Fruit fly (Drosophila melanogaster) whole organism, embryonic: ENCODE data around the gene FucTA.

Experiments used
- Bgb ChIP-seq: fragments of 200-800 bp; sonication (Bioruptor generic); IDR thresholded peaks from 2 replicates; pipeline ENCODE4 v1.3.6; 2022; ENCODE audit warnings: missing biosample characterization, missing genetic modification characterization; ENCODE audit not compliant: partially characterized antibody
- C15 ChIP-seq: fragments of 200-800 bp; sonication (Bioruptor generic); IDR thresholded peaks from 3 replicates; pipeline ENCODE4 v1.3.6; 2022; ENCODE audit warnings: missing biosample characterization, missing genetic modification characterization
- CG10979 ChIP-seq: fragments of 200-800 bp; sonication (Bioruptor generic); optimal IDR thresholded peaks from 2 replicates; lab custom pipeline; 2018; ENCODE audit warnings: missing biosample characterization, mild to moderate bottlenecking, missing genetic modification characterization, moderate library complexity
- CG12391 ChIP-seq: fragments of 200-800 bp; sonication (Bioruptor generic); optimal IDR thresholded peaks from 3 replicates; lab custom pipeline; 2018; ENCODE audit warnings: missing biosample characterization, mild to moderate bottlenecking, missing genetic modification characterization, moderate library complexity
- CG12659 ChIP-seq: fragments of 200-800 bp; sonication (Bioruptor generic); optimal IDR thresholded peaks from 3 replicates; lab custom pipeline; 2017; ENCODE audit warnings: mild to moderate bottlenecking, missing biosample characterization, missing genetic modification reagents, missing genetic modification characterization
- CG12744 ChIP-seq: fragments of 200-800 bp; sonication (Bioruptor generic); optimal IDR thresholded peaks from 2 replicates; lab custom pipeline; 2016; ENCODE audit warnings: missing biosample characterization, missing genetic modification characterization
- CG12769 ChIP-seq: fragments of 200-800 bp; sonication (Bioruptor generic); optimal IDR thresholded peaks from 2 replicates; lab custom pipeline; 2019; ENCODE audit warnings: missing biosample characterization, mild to moderate bottlenecking, missing genetic modification characterization, moderate library complexity
- CG14014 ChIP-seq: fragments of 200-800 bp; sonication (Bioruptor generic); IDR thresholded peaks from 2 replicates; pipeline ENCODE4 v1.3.6; 2022; ENCODE audit warnings: missing biosample characterization, missing genetic modification characterization
- CG14710 ChIP-seq: fragments of 200-800 bp; sonication (Bioruptor generic); optimal IDR thresholded peaks from 3 replicates; lab custom pipeline; 2019; ENCODE audit warnings: missing biosample characterization, mild to moderate bottlenecking, missing genetic modification characterization, moderate library complexity
- CG15073 ChIP-seq: fragments of 200-800 bp; sonication (Bioruptor generic); optimal IDR thresholded peaks from 2 replicates; lab custom pipeline; 2016; ENCODE audit warnings: missing biosample characterization, missing genetic modification characterization
- CG17328 ChIP-seq: fragments of 200-800 bp; sonication (Bioruptor generic); IDR thresholded peaks from 2 replicates; pipeline ENCODE4 v1.3.6; 2022; ENCODE audit warnings: missing biosample characterization, missing genetic modification characterization
- CG17568 ChIP-seq: fragments of 200-800 bp; sonication (Bioruptor generic); optimal IDR thresholded peaks from 2 replicates; lab custom pipeline; 2018; ENCODE audit warnings: missing biosample characterization, mild to moderate bottlenecking, missing genetic modification characterization, moderate library complexity
- CG17802 ChIP-seq: fragments of 200-800 bp; sonication (Bioruptor generic); optimal IDR thresholded peaks from 2 replicates; lab custom pipeline; 2018; ENCODE audit warnings: missing biosample characterization, mild to moderate bottlenecking, missing genetic modification characterization, moderate library complexity
- CG17912 ChIP-seq: fragments of 200-800 bp; sonication (Bioruptor generic); optimal IDR thresholded peaks from 2 replicates; lab custom pipeline; 2018; ENCODE audit warnings: missing biosample characterization, mild to moderate bottlenecking, missing genetic modification characterization
- CG18476 ChIP-seq: fragments of 200-800 bp; sonication (Bioruptor generic); optimal IDR thresholded peaks from 2 replicates; lab custom pipeline; 2016; ENCODE audit warnings: missing biosample characterization, mild to moderate bottlenecking, missing genetic modification characterization
- CG2202 ChIP-seq: fragments of 200-800 bp; sonication (Bioruptor generic); optimal IDR thresholded peaks from 2 replicates; lab custom pipeline; 2018; ENCODE audit warnings: missing biosample characterization, mild to moderate bottlenecking, missing genetic modification characterization
- CG33213 ChIP-seq: fragments of 200-800 bp; sonication (Bioruptor generic); optimal IDR thresholded peaks from 3 replicates; lab custom pipeline; 2016; ENCODE audit warnings: missing biosample characterization, missing genetic modification characterization
- CG4854 ChIP-seq: fragments of 200-800 bp; sonication (Bioruptor generic); optimal IDR thresholded peaks from 2 replicates; lab custom pipeline; 2016; ENCODE audit warnings: missing biosample characterization, missing genetic modification characterization, inconsistent platforms
- CG6689 ChIP-seq: fragments of 200-800 bp; sonication (Bioruptor generic); IDR thresholded peaks from 2 replicates; pipeline ENCODE4 v1.3.6; 2022; ENCODE audit warnings: missing biosample characterization, missing genetic modification characterization
- CG8478 ChIP-seq: fragments of >200 bp; optimal IDR thresholded peaks from 2 replicates; lab custom pipeline; 2018
- CG9727 ChIP-seq: fragments of 200-800 bp; sonication (Bioruptor generic); optimal IDR thresholded peaks from 3 replicates; lab custom pipeline; 2017; ENCODE audit warnings: missing biosample characterization, mild to moderate bottlenecking, missing genetic modification characterization
- CG9797 ChIP-seq: fragments of 200-800 bp; sonication (Bioruptor generic); optimal IDR thresholded peaks from 3 replicates; lab custom pipeline; 2018; ENCODE audit warnings: missing biosample characterization, mild to moderate bottlenecking, missing genetic modification characterization
- Dp ChIP-seq: fragments of 200-800 bp; sonication (Bioruptor generic); optimal IDR thresholded peaks from 2 replicates; lab custom pipeline; 2018; ENCODE audit warnings: missing biosample characterization, mild to moderate bottlenecking, missing genetic modification characterization, moderate library complexity
- HLH3B ChIP-seq: fragments of 200-800 bp; sonication (Bioruptor generic); IDR thresholded peaks from 2 replicates; pipeline ENCODE4 v1.3.6; 2022; ENCODE audit warnings: missing biosample characterization, missing genetic modification characterization
- HLHmδ ChIP-seq: fragments of 200-800 bp; sonication (Bioruptor generic); optimal IDR thresholded peaks from 2 replicates; lab custom pipeline; 2018; ENCODE audit warnings: missing biosample characterization, mild to moderate bottlenecking, missing genetic modification characterization, moderate library complexity
- Jarid2 ChIP-seq: fragments of 200-800 bp; sonication (Bioruptor generic); optimal IDR thresholded peaks from 3 replicates; lab custom pipeline; 2017; ENCODE audit warnings: mild to moderate bottlenecking, missing biosample characterization, missing genetic modification reagents, missing genetic modification characterization
- Lim3 ChIP-seq: fragments of 200-800 bp; sonication (Bioruptor generic); IDR thresholded peaks from 2 replicates; pipeline ENCODE4 v1.3.6; 2022; ENCODE audit warnings: missing biosample characterization, missing genetic modification characterization
- Myb ChIP-seq: fragments of 200-800 bp; sonication (Bioruptor generic); optimal IDR thresholded peaks from 2 replicates; lab custom pipeline; 2016; ENCODE audit warnings: missing biosample characterization, missing genetic modification characterization
- PHDP ChIP-seq: fragments of 200-800 bp; sonication (Bioruptor generic); optimal IDR thresholded peaks from 3 replicates; lab custom pipeline; 2018; ENCODE audit warnings: missing biosample characterization, mild to moderate bottlenecking, missing genetic modification characterization, moderate library complexity
- YL-1 ChIP-seq: fragments of 200-800 bp; sonication (Bioruptor generic); optimal IDR thresholded peaks from 3 replicates; lab custom pipeline; 2017; ENCODE audit warnings: missing biosample characterization, mild to moderate bottlenecking, missing genetic modification characterization
- al ChIP-seq: fragments of 200-800 bp; sonication (Bioruptor generic); IDR thresholded peaks from 2 replicates; pipeline ENCODE4 v1.3.6; 2022; ENCODE audit warnings: missing biosample characterization, missing genetic modification characterization
- ara ChIP-seq: fragments of 200-800 bp; sonication (Bioruptor generic); IDR thresholded peaks from 2 replicates; pipeline ENCODE4 v1.3.6; 2022; ENCODE audit warnings: missing biosample characterization, missing genetic modification characterization
- bigmax ChIP-seq: fragments of 200-800 bp; sonication (Bioruptor generic); optimal IDR thresholded peaks from 2 replicates; lab custom pipeline; 2018; ENCODE audit warnings: missing biosample characterization, mild to moderate bottlenecking, missing genetic modification characterization
- cad ChIP-seq: fragments of >200 bp; optimal IDR thresholded peaks from 2 replicates; lab custom pipeline; 2017; ENCODE audit warnings: missing biosample characterization, missing genetic modification characterization
- caup ChIP-seq: fragments of 200-800 bp; sonication (Bioruptor generic); optimal IDR thresholded peaks from 3 replicates; lab custom pipeline; 2017; ENCODE audit warnings: missing biosample characterization, mild to moderate bottlenecking, missing genetic modification characterization, moderate library complexity; ENCODE audit not compliant: severe bottlenecking
- cg ChIP-seq: fragments of 200-800 bp; sonication (Bioruptor generic); optimal IDR thresholded peaks from 3 replicates; lab custom pipeline; 2019; ENCODE audit warnings: missing biosample characterization, mild to moderate bottlenecking, missing genetic modification characterization, moderate library complexity
- dm ChIP-seq: fragments of 200-800 bp; sonication (Bioruptor generic); optimal IDR thresholded peaks from 3 replicates; lab custom pipeline; 2016; ENCODE audit warnings: missing biosample characterization, missing genetic modification characterization
- fd64A ChIP-seq: fragments of 200-800 bp; sonication (Bioruptor generic); optimal IDR thresholded peaks from 3 replicates; lab custom pipeline; 2018; ENCODE audit warnings: missing biosample characterization, mild to moderate bottlenecking, missing genetic modification characterization
- fru ChIP-seq: fragments of >200 bp; optimal IDR thresholded peaks from 2 replicates; lab custom pipeline; 2017
- gcm ChIP-seq: fragments of 200-800 bp; sonication (Bioruptor generic); optimal IDR thresholded peaks from 2 replicates; lab custom pipeline; 2019; ENCODE audit warnings: missing biosample characterization, mild to moderate bottlenecking, missing genetic modification characterization, moderate library complexity
- gro ChIP-seq: fragments of 200-800 bp; sonication (Bioruptor generic); optimal IDR thresholded peaks from 2 replicates; lab custom pipeline; 2016; ENCODE audit warnings: missing biosample characterization, missing genetic modification characterization
- ham ChIP-seq: fragments of 200-800 bp; sonication (Bioruptor generic); IDR thresholded peaks from 2 replicates; pipeline ENCODE4 v1.3.6; 2022; ENCODE audit warnings: missing biosample characterization, missing genetic modification characterization
- hbn ChIP-seq: fragments of 200-800 bp; sonication (Bioruptor generic); IDR thresholded peaks from 2 replicates; pipeline ENCODE4 v1.3.6; 2022; ENCODE audit warnings: missing biosample characterization, missing genetic modification characterization; ENCODE audit not compliant: partially characterized antibody
- lola ChIP-seq, 3 experiments: fragments of >200 bp in 2 of 3; fragments of 200-800 bp in 1 of 3; sonication (Bioruptor generic) in 1 of 3; optimal IDR thresholded peaks; 2 replicates each; lab custom pipeline; 2017 to 2019; ENCODE audit warnings: missing biosample characterization in 3 of 3, missing genetic modification characterization in 3 of 3, mild to moderate bottlenecking in 1 of 3, moderate library complexity in 1 of 3
- pnt ChIP-seq: fragments of 200-800 bp; sonication (Bioruptor generic); optimal IDR thresholded peaks from 3 replicates; lab custom pipeline; 2016; ENCODE audit warnings: missing biosample characterization, missing genetic modification characterization
- pros ChIP-seq: fragments of 200-800 bp; sonication (Bioruptor generic); optimal IDR thresholded peaks from 3 replicates; lab custom pipeline; 2019; ENCODE audit warnings: missing biosample characterization, mild to moderate bottlenecking, missing genetic modification characterization, moderate library complexity
- sc ChIP-seq, 3 experiments: fragments of >200 bp in 2 of 3; fragments of 200-800 bp in 1 of 3; sonication (Bioruptor generic) in 1 of 3; optimal IDR thresholded peaks; 2 replicates in 2 of 3; 3 replicates in 1 of 3; lab custom pipeline; 2017; ENCODE audit warnings: mild to moderate bottlenecking in 1 of 3, missing biosample characterization in 1 of 3, missing genetic modification characterization in 1 of 3, missing genetic modification reagents in 1 of 3
- schlank ChIP-seq: fragments of 200-800 bp; sonication (Bioruptor generic); optimal IDR thresholded peaks from 2 replicates; lab custom pipeline; 2018; ENCODE audit warnings: missing biosample characterization, mild to moderate bottlenecking, missing genetic modification characterization
- tio ChIP-seq: fragments of 200-800 bp; sonication (Bioruptor generic); optimal IDR thresholded peaks from 2 replicates; lab custom pipeline; 2017; ENCODE audit warnings: missing biosample characterization, missing genetic modification characterization, inconsistent platforms
- tna ChIP-seq: fragments of 200-800 bp; sonication (Bioruptor generic); IDR thresholded peaks from 2 replicates; pipeline ENCODE4 v1.3.6; 2022; ENCODE audit warnings: missing biosample characterization, missing genetic modification characterization; ENCODE audit not compliant: partially characterized antibody
- tup ChIP-seq: fragments of 200-800 bp; sonication (Bioruptor generic); optimal IDR thresholded peaks from 2 replicates; lab custom pipeline; 2016; ENCODE audit warnings: missing biosample characterization, mild to moderate bottlenecking, missing genetic modification characterization, moderate library complexity

Gene FucTA

dm6 chr3L:15163414-15163813 is 16.5 kb downstream of the FucTA start, which contains the start of gene CG7011 (continued):
- TF ChIP-seq CG2202 (tag; lab: Kevin White, UChicago) (no peak), CG17328 (no peak), caup (no peak), tup (no peak), cad (GFP tag; lab: Kevin White, UChicago) (no peak), Dp (GFP tag; lab: Kevin White, UChicago) (peak; percentile 37), C15 (GFP tag; lab: Robert Waterston, UW) (no peak), cg (GFP tag; lab: Kevin White, UChicago) (no peak), pnt (no peak), CG12769 (tag; lab: Kevin White, UChicago) (no peak), Lim3 (no peak), CG8478 (lab: Kevin White, UChicago) (no peak), bigmax (GFP tag; lab: Kevin White, UChicago) (no peak), CG9727 (GFP tag; lab: Kevin White, UChicago) (no peak), sc (optimal IDR thresholded peaks at IDR 0.05; lab: Kevin White, UChicago) (no peak), sc (GFP tag; optimal IDR thresholded peaks at IDR 0.05; lab: Kevin White, UChicago) (no peak), fd64A (GFP tag; lab: Kevin White, UChicago) (no peak), HLHmδ (GFP tag; lab: Kevin White, UChicago) (no peak), tio (GFP tag; lab: Kevin White, UChicago) (no peak), fru (lab: Kevin White, UChicago) (no peak), hbn (peak; percentile 35; the same call in 1 of the 2 replicates), Bgb (GFP tag; lab: Robert Waterston, UW) (peak; percentile 86), YL-1 (peak; percentile 24), CG15073 (no peak), Jarid2 (GFP tag; lab: Kevin White, UChicago) (no peak), CG12391 (tag; lab: Kevin White, UChicago) (no peak), CG18476 (no peak), CG14014 (GFP tag; lab: Robert Waterston, UW) (no peak), gcm (GFP tag; lab: Kevin White, UChicago) (no peak), CG4854 (no peak), CG17912 (GFP tag; lab: Kevin White, UChicago) (no peak), CG10979 (tag; lab: Kevin White, UChicago) (no peak), lola (GFP tag; optimal IDR thresholded peaks at IDR 0.05; lab: Kevin White, UChicago) (no peak), pros (GFP tag; lab: Kevin White, UChicago) (no peak), schlank (tag; lab: Kevin White, UChicago) (no peak), CG14710 (tag; lab: Kevin White, UChicago) (peak; percentile 13), CG12744 (GFP tag; lab: Kevin White, UChicago) (no peak), Myb (GFP tag; lab: Kevin White, UChicago) (peak; percentile 10), CG17568 (no peak), CG17802 (tag; lab: Kevin White, UChicago) (no peak), gro (GFP tag; lab: Kevin White, UChicago) (peak; percentile 2), PHDP (tag; lab: Kevin White, UChicago) (no peak), al (GFP tag; lab: Robert Waterston, UW) (no peak), tna (peak; percentile 49; the same call in 1 of the 2 replicates), CG12659 (GFP tag; lab: Kevin White, UChicago) (no peak), dm (GFP tag; lab: Kevin White, UChicago) (no peak), CG9797 (peak; percentile 0), CG33213 (no peak), ham (no peak), HLH3B (GFP tag; lab: Robert Waterston, UW) (no peak), CG6689 (no peak), ara (GFP tag; lab: Robert Waterston, UW) (no peak)
